Fruit fly (Drosophila melanogaster) whole organism: Measurements from ENCODE around the gene heix.

Experiments
- CG8478 ChIP-seq: fragments of >200 bp; optimal IDR thresholded peaks from 2 replicates; lab custom pipeline; 2018; ENCODE audit warnings: inconsistent platforms
- Dll ChIP-seq: fragments of >200 bp; optimal IDR thresholded peaks from 2 replicates; lab custom pipeline; 2017
- EcR ChIP-seq, 2 experiments: fragments of >200 bp; optimal IDR thresholded peaks; 2 replicates each; lab custom pipeline; 2017; ENCODE audit warnings: missing biosample characterization in 2 of 2, missing genetic modification characterization in 2 of 2, missing genetic modification reagents in 2 of 2
- pan ChIP-seq: fragments of >200 bp; optimal IDR thresholded peaks from 2 replicates; lab custom pipeline; 2017
- psq ChIP-seq: fragments of >200 bp; optimal IDR thresholded peaks from 2 replicates; lab custom pipeline; 2017
- usp ChIP-seq: fragments of >200 bp; optimal IDR thresholded peaks from 2 replicates; lab custom pipeline; 2017; ENCODE audit warnings: missing biosample characterization, missing genetic modification characterization, mixed read lengths

Gene heix

dm6 chr2L:16321209-16321608 is 21.6 kb upstream of the heix start:
- TF ChIP-seq pan (lab: Kevin White, UChicago) (no peak), EcR (GFP tag; optimal IDR thresholded peaks at IDR 0.05; lab: Kevin White, UChicago) (no peak), CG8478 (lab: Kevin White, UChicago) (no peak), psq (lab: Kevin White, UChicago) (no peak), usp (GFP tag; lab: Kevin White, UChicago) (no peak), Dll (lab: Kevin White, UChicago) (no peak)

- no peak for TF ChIP-seq CG8478 (lab: Kevin White, UChicago)
- TF ChIP-seq psq (lab: Kevin White, UChicago), result no peak
- no peak for TF ChIP-seq usp (GFP tag; lab: Kevin White, UChicago)
- TF ChIP-seq EcR (GFP tag; optimal IDR thresholded peaks at IDR 0.05; lab: Kevin White, UChicago), result no peak
- no peak for TF ChIP-seq Dll (lab: Kevin White, UChicago)
- TF ChIP-seq pan (lab: Kevin White, UChicago), result no peak
Measured at dm6 chr2L:16320428-16320827, 20.8 kb upstream of the heix start.

- no peak for TF ChIP-seq EcR (GFP tag; optimal IDR thresholded peaks at IDR 0.05; lab: Kevin White, UChicago)
- no peak for TF ChIP-seq usp (GFP tag; lab: Kevin White, UChicago)
- TF ChIP-seq pan (lab: Kevin White, UChicago), result no peak
- TF ChIP-seq Dll (lab: Kevin White, UChicago), result no peak
- TF ChIP-seq psq (lab: Kevin White, UChicago), result no peak
- TF ChIP-seq CG8478 (lab: Kevin White, UChicago), result no peak
Measured at dm6 chr2L:16319743-16320142, 20.1 kb upstream of the heix start.

- TF ChIP-seq Dll (lab: Kevin White, UChicago) (no peak), EcR (GFP tag; optimal IDR thresholded peaks at IDR 0.05; lab: Kevin White, UChicago) (no peak), pan (lab: Kevin White, UChicago) (no peak), psq (lab: Kevin White, UChicago) (no peak), usp (GFP tag; lab: Kevin White, UChicago) (no peak), CG8478 (lab: Kevin White, UChicago) (no peak)
Measured at dm6 chr2L:16317777-16318610, 18.3 kb upstream of the heix start.

dm6 chr2L:16317131-16317530 is 17.5 kb upstream of the heix start:
- TF ChIP-seq EcR (GFP tag; optimal IDR thresholded peaks at IDR 0.05; lab: Kevin White, UChicago), result no peak
- no peak for TF ChIP-seq usp (GFP tag; lab: Kevin White, UChicago)
- TF ChIP-seq psq (lab: Kevin White, UChicago), result no peak
- no peak for TF ChIP-seq pan (lab: Kevin White, UChicago)
- no peak for TF ChIP-seq CG8478 (lab: Kevin White, UChicago)
- TF ChIP-seq Dll (lab: Kevin White, UChicago), result no peak

- TF ChIP-seq EcR (GFP tag; optimal IDR thresholded peaks at IDR 0.05; lab: Kevin White, UChicago) (no peak), pan (lab: Kevin White, UChicago) (no peak), CG8478 (lab: Kevin White, UChicago) (no peak), usp (GFP tag; lab: Kevin White, UChicago) (no peak), Dll (lab: Kevin White, UChicago) (no peak), psq (lab: Kevin White, UChicago) (no peak)
Measured at dm6 chr2L:16316410-16316809, 16.8 kb upstream of the heix start.

- no peak for TF ChIP-seq usp (GFP tag; lab: Kevin White, UChicago)
- no peak for TF ChIP-seq Dll (lab: Kevin White, UChicago)
- no peak for TF ChIP-seq psq (lab: Kevin White, UChicago)
- TF ChIP-seq CG8478 (lab: Kevin White, UChicago), result no peak
- no peak for TF ChIP-seq pan (lab: Kevin White, UChicago)
- no peak for TF ChIP-seq EcR (GFP tag; optimal IDR thresholded peaks at IDR 0.05; lab: Kevin White, UChicago)
Measured at dm6 chr2L:16315844-16316243, 16.2 kb upstream of the heix start.

dm6 chr2L:16315027-16315426 is 15.4 kb upstream of the heix start:
- no peak for TF ChIP-seq psq (lab: Kevin White, UChicago)
- no peak for TF ChIP-seq pan (lab: Kevin White, UChicago)
- TF ChIP-seq usp (GFP tag; lab: Kevin White, UChicago), result no peak
- no peak for TF ChIP-seq EcR (GFP tag; optimal IDR thresholded peaks at IDR 0.05; lab: Kevin White, UChicago)
- TF ChIP-seq CG8478 (lab: Kevin White, UChicago), result no peak
- TF ChIP-seq Dll (lab: Kevin White, UChicago), result no peak

dm6 chr2L:16310648-16311047 is 11.0 kb upstream of the heix start, which contains the start of the genes cni and fzy:
cni (minus strand) TSS chr2L:16310726.
fzy (plus strand) TSS chr2L:16310956.
- no peak for TF ChIP-seq Dll (lab: Kevin White, UChicago)
- no peak for TF ChIP-seq pan (lab: Kevin White, UChicago)
- no peak for TF ChIP-seq CG8478 (lab: Kevin White, UChicago)
- no peak for TF ChIP-seq EcR (GFP tag; optimal IDR thresholded peaks at IDR 0.05; lab: Kevin White, UChicago)
- no peak for TF ChIP-seq psq (lab: Kevin White, UChicago)
- TF ChIP-seq usp (GFP tag; lab: Kevin White, UChicago), result no peak

dm6 chr2L:16307026-16307703 is 7.5 kb upstream of the heix start, which contains the start of the genes CG5861 and Syx5:
CG5861 (minus strand) TSS chr2L:16307298.
Syx5 (plus strand) TSS chr2L:16307346.
- TF ChIP-seq usp (GFP tag; lab: Kevin White, UChicago) (no peak), Dll (lab: Kevin White, UChicago) (no peak), CG8478 (lab: Kevin White, UChicago) (no peak)
